Fruit fly (Drosophila melanogaster) whole organism, embryonic: ENCODE measurements around the gene CG14646.

Experiments
- Atf-2 ChIP-seq: fragments of 200-800 bp; sonication (Bioruptor generic); optimal IDR thresholded peaks from 2 replicates; lab custom pipeline; 2016; ENCODE audit warnings: missing biosample characterization, missing genetic modification characterization
- Bgb ChIP-seq: fragments of 200-800 bp; sonication (Bioruptor generic); IDR thresholded peaks from 2 replicates; pipeline ENCODE4 v1.3.6; 2022; ENCODE audit warnings: missing biosample characterization, missing genetic modification characterization; ENCODE audit not compliant: partially characterized antibody
- Bteb2 ChIP-seq: fragments of 200-800 bp; sonication (Bioruptor generic); optimal IDR thresholded peaks from 2 replicates; lab custom pipeline; 2016; ENCODE audit warnings: missing biosample characterization, missing genetic modification characterization
- CG1024 ChIP-seq: fragments of 200-800 bp; sonication (Bioruptor generic); IDR thresholded peaks from 2 replicates; pipeline ENCODE4 v1.3.6; 2022; ENCODE audit warnings: missing biosample characterization, missing genetic modification characterization
- CG10274 ChIP-seq: fragments of 200-800 bp; sonication (Bioruptor generic); optimal IDR thresholded peaks from 3 replicates; lab custom pipeline; 2017; ENCODE audit warnings: missing biosample characterization, mild to moderate bottlenecking, missing genetic modification characterization
- CG11696 ChIP-seq: fragments of 200-800 bp; sonication (Bioruptor generic); IDR thresholded peaks from 2 replicates; pipeline ENCODE4 v1.3.6; 2022; ENCODE audit warnings: missing biosample characterization, missing genetic modification characterization
- CG12942 ChIP-seq: fragments of 200-800 bp; sonication (Bioruptor generic); optimal IDR thresholded peaks from 3 replicates; lab custom pipeline; 2016; ENCODE audit warnings: missing biosample characterization, missing genetic modification characterization
- CG14441 ChIP-seq: fragments of 200-800 bp; sonication (Bioruptor generic); IDR thresholded peaks from 2 replicates; pipeline ENCODE4 v1.3.6; 2022; ENCODE audit warnings: missing biosample characterization, missing genetic modification characterization
- CG14710 ChIP-seq: fragments of 200-800 bp; sonication (Bioruptor generic); optimal IDR thresholded peaks from 3 replicates; lab custom pipeline; 2019; ENCODE audit warnings: missing biosample characterization, mild to moderate bottlenecking, missing genetic modification characterization, moderate library complexity
- CG1602 ChIP-seq: fragments of 200-800 bp; sonication (Bioruptor generic); optimal IDR thresholded peaks from 3 replicates; lab custom pipeline; 2016; ENCODE audit warnings: missing biosample characterization, missing genetic modification characterization
- CG17912 ChIP-seq: fragments of 200-800 bp; sonication (Bioruptor generic); optimal IDR thresholded peaks from 2 replicates; lab custom pipeline; 2018; ENCODE audit warnings: missing biosample characterization, mild to moderate bottlenecking, missing genetic modification characterization
- CG2202 ChIP-seq: fragments of 200-800 bp; sonication (Bioruptor generic); optimal IDR thresholded peaks from 2 replicates; lab custom pipeline; 2018; ENCODE audit warnings: missing biosample characterization, mild to moderate bottlenecking, missing genetic modification characterization
- CG2678 ChIP-seq: fragments of 200-800 bp; sonication (Bioruptor generic); optimal IDR thresholded peaks from 3 replicates; lab custom pipeline; 2019; ENCODE audit warnings: missing biosample characterization, mild to moderate bottlenecking, missing genetic modification characterization, moderate library complexity
- CG30431 ChIP-seq: fragments of 200-800 bp; sonication (Bioruptor generic); optimal IDR thresholded peaks from 2 replicates; lab custom pipeline; 2017; ENCODE audit warnings: missing biosample characterization, missing genetic modification characterization
- CG31388 ChIP-seq: fragments of 200-800 bp; sonication (Bioruptor generic); optimal IDR thresholded peaks from 2 replicates; lab custom pipeline; 2016; ENCODE audit warnings: missing biosample characterization, missing genetic modification characterization
- CG3163 ChIP-seq: fragments of 200-800 bp; sonication (Bioruptor generic); optimal IDR thresholded peaks from 3 replicates; lab custom pipeline; 2016; ENCODE audit warnings: missing biosample characterization, missing genetic modification characterization
- CG32767 ChIP-seq: fragments of 200-800 bp; sonication (Bioruptor generic); IDR thresholded peaks from 2 replicates; pipeline ENCODE4 v1.3.6; 2022; ENCODE audit warnings: missing biosample characterization, missing genetic modification characterization
- CG6175 ChIP-seq: fragments of 200-800 bp; sonication (Bioruptor generic); IDR thresholded peaks from 3 replicates; pipeline ENCODE4 v1.3.6; 2022; ENCODE audit warnings: missing biosample characterization, missing genetic modification characterization
- CG6683 ChIP-seq: fragments of 200-800 bp; sonication (Bioruptor generic); optimal IDR thresholded peaks from 2 replicates; lab custom pipeline; 2017; ENCODE audit warnings: missing biosample characterization, mild to moderate bottlenecking, missing genetic modification characterization, missing genetic modification reagents
- CG7928 ChIP-seq: fragments of 200-800 bp; sonication (Bioruptor generic); optimal IDR thresholded peaks from 2 replicates; lab custom pipeline; 2017; ENCODE audit warnings: missing biosample characterization, mild to moderate bottlenecking, missing genetic modification characterization
- CG9609 ChIP-seq: fragments of 200-800 bp; sonication (Bioruptor generic); optimal IDR thresholded peaks from 3 replicates; lab custom pipeline; 2016; ENCODE audit warnings: missing biosample characterization, missing genetic modification characterization
- CkIIα-i1 ChIP-seq: fragments of 200-800 bp; sonication (Bioruptor generic); IDR thresholded peaks from 2 replicates; pipeline ENCODE4 v1.3.6; 2022; ENCODE audit warnings: missing biosample characterization, missing genetic modification characterization
- Dref ChIP-seq: fragments of 200-800 bp; sonication (Bioruptor generic); IDR thresholded peaks from 2 replicates; pipeline ENCODE4 v1.3.6; 2022; ENCODE audit warnings: missing biosample characterization, missing genetic modification characterization
- Drgx ChIP-seq: fragments of 200-800 bp; sonication (Bioruptor generic); IDR thresholded peaks from 2 replicates; pipeline ENCODE4 v1.3.6; 2022; ENCODE audit warnings: missing biosample characterization, missing genetic modification characterization
- Fer3 ChIP-seq: fragments of 200-800 bp; sonication (Bioruptor generic); optimal IDR thresholded peaks from 2 replicates; lab custom pipeline; 2018; ENCODE audit warnings: missing biosample characterization, mild to moderate bottlenecking, missing genetic modification characterization, moderate library complexity
- HLH3B ChIP-seq: fragments of 200-800 bp; sonication (Bioruptor generic); IDR thresholded peaks from 2 replicates; pipeline ENCODE4 v1.3.6; 2022; ENCODE audit warnings: missing biosample characterization, missing genetic modification characterization
- Hand ChIP-seq: fragments of 200-800 bp; sonication (Bioruptor generic); optimal IDR thresholded peaks from 2 replicates; lab custom pipeline; 2017; ENCODE audit warnings: mild to moderate bottlenecking, missing biosample characterization, missing genetic modification reagents, missing genetic modification characterization
- Hmr ChIP-seq: fragments of 200-800 bp; sonication (Bioruptor generic); optimal IDR thresholded peaks from 3 replicates; lab custom pipeline; 2017; ENCODE audit warnings: mild to moderate bottlenecking, missing biosample characterization, missing genetic modification reagents, missing genetic modification characterization
- Hr39 ChIP-seq: fragments of >200 bp; optimal IDR thresholded peaks from 2 replicates; lab custom pipeline; 2017
- Lpt ChIP-seq: fragments of >200 bp; optimal IDR thresholded peaks from 2 replicates; lab custom pipeline; 2018; ENCODE audit warnings: missing biosample characterization, missing genetic modification characterization
- Mrtf ChIP-seq: fragments of 200-800 bp; sonication (Bioruptor generic); IDR thresholded peaks from 3 replicates; pipeline ENCODE4 v1.3.6; 2022; ENCODE audit warnings: missing biosample characterization, missing genetic modification characterization
- Myb ChIP-seq: fragments of 200-800 bp; sonication (Bioruptor generic); optimal IDR thresholded peaks from 2 replicates; lab custom pipeline; 2016; ENCODE audit warnings: missing biosample characterization, missing genetic modification characterization
- Opbp ChIP-seq: fragments of 200-800 bp; sonication (Bioruptor generic); IDR thresholded peaks from 3 replicates; pipeline ENCODE4 v1.3.6; 2022; ENCODE audit warnings: missing biosample characterization, missing genetic modification characterization; ENCODE audit not compliant: partially characterized antibody
- Ssrp ChIP-seq: fragments of 200-800 bp; sonication (Bioruptor generic); optimal IDR thresholded peaks from 2 replicates; lab custom pipeline; 2018; ENCODE audit warnings: missing biosample characterization, mild to moderate bottlenecking, missing genetic modification characterization, moderate library complexity
- Usf ChIP-seq: fragments of 200-800 bp; sonication (Bioruptor generic); optimal IDR thresholded peaks from 2 replicates; lab custom pipeline; 2017; ENCODE audit warnings: missing genotype, missing biosample characterization, missing genetic modification characterization
- az2 ChIP-seq: fragments of 200-800 bp; sonication (Bioruptor generic); optimal IDR thresholded peaks from 3 replicates; lab custom pipeline; 2016; ENCODE audit warnings: missing biosample characterization, missing genetic modification characterization
- bab2 ChIP-seq: fragments of 200-800 bp; sonication (Bioruptor generic); optimal IDR thresholded peaks from 2 replicates; lab custom pipeline; 2016; ENCODE audit warnings: missing biosample characterization, missing genetic modification characterization
- bcd ChIP-seq: fragments of 200-800 bp; sonication (Bioruptor generic); optimal IDR thresholded peaks from 2 replicates; lab custom pipeline; 2017; ENCODE audit warnings: missing biosample characterization, mild to moderate bottlenecking, missing genetic modification characterization
- bowl ChIP-seq: fragments of 200-800 bp; sonication (Bioruptor generic); IDR thresholded peaks from 2 replicates; pipeline ENCODE4 v1.3.6; 2022; ENCODE audit warnings: missing biosample characterization, missing genetic modification characterization
- caup ChIP-seq: fragments of 200-800 bp; sonication (Bioruptor generic); optimal IDR thresholded peaks from 3 replicates; lab custom pipeline; 2017; ENCODE audit warnings: missing biosample characterization, mild to moderate bottlenecking, missing genetic modification characterization, moderate library complexity; ENCODE audit not compliant: severe bottlenecking
- dati ChIP-seq: fragments of 200-800 bp; sonication (Bioruptor generic); IDR thresholded peaks from 2 replicates; pipeline ENCODE4 v1.3.6; 2022; ENCODE audit warnings: missing biosample characterization, missing genetic modification characterization
- eve ChIP-seq, 2 experiments: fragments of >200 bp; optimal IDR thresholded peaks; 2 replicates each; lab custom pipeline; 2017; ENCODE audit warnings: missing biosample characterization in 2 of 2, missing genetic modification characterization in 2 of 2
- eyg ChIP-seq: fragments of 200-800 bp; sonication (Bioruptor generic); optimal IDR thresholded peaks from 3 replicates; lab custom pipeline; 2016; ENCODE audit warnings: missing biosample characterization, missing genetic modification characterization
- ftz-f1 ChIP-seq: fragments of 200-800 bp; sonication (Bioruptor generic); optimal IDR thresholded peaks from 2 replicates; lab custom pipeline; 2016; ENCODE audit warnings: missing biosample characterization, missing genetic modification characterization
- lola ChIP-seq, 3 experiments: fragments of >200 bp in 2 of 3; fragments of 200-800 bp in 1 of 3; sonication (Bioruptor generic) in 1 of 3; optimal IDR thresholded peaks; 2 replicates each; lab custom pipeline; 2017 to 2019; ENCODE audit warnings: missing biosample characterization in 3 of 3, missing genetic modification characterization in 3 of 3, mild to moderate bottlenecking in 1 of 3, moderate library complexity in 1 of 3
- odd ChIP-seq: fragments of 200-800 bp; sonication (Bioruptor generic); optimal IDR thresholded peaks from 2 replicates; lab custom pipeline; 2017; ENCODE audit warnings: missing biosample characterization, mild to moderate bottlenecking, missing genetic modification characterization
- prd ChIP-seq, 3 experiments: fragments of >200 bp in 2 of 3; fragments of 200-800 bp in 1 of 3; sonication (Bioruptor generic) in 1 of 3; optimal IDR thresholded peaks in 2 of 3; IDR thresholded peaks in 1 of 3; 2 replicates in 2 of 3; 3 replicates in 1 of 3; pipeline versions ENCODE4 v1.3.6 to Lab custom; 2017 to 2022; ENCODE audit warnings: missing biosample characterization in 1 of 3, missing genetic modification characterization in 1 of 3
- psq ChIP-seq: fragments of 200-800 bp; sonication (Bioruptor generic); optimal IDR thresholded peaks from 2 replicates; lab custom pipeline; 2017; ENCODE audit warnings: missing biosample characterization, missing genetic modification characterization
- repo ChIP-seq: fragments of 200-800 bp; sonication (Bioruptor generic); optimal IDR thresholded peaks from 2 replicates; lab custom pipeline; 2016; ENCODE audit warnings: missing biosample characterization, missing genetic modification characterization
- sens ChIP-seq: fragments of 200-800 bp; sonication (Bioruptor generic); peaks from one replicate; lab custom pipeline; 2016; ENCODE audit warnings: missing biosample characterization, missing genetic modification characterization
- stwl ChIP-seq: fragments of 200-800 bp; sonication (Bioruptor generic); optimal IDR thresholded peaks from 3 replicates; lab custom pipeline; 2018; ENCODE audit warnings: missing biosample characterization, mild to moderate bottlenecking, missing genetic modification characterization, moderate library complexity
- wdn ChIP-seq: fragments of 200-800 bp; sonication (Bioruptor generic); IDR thresholded peaks from 2 replicates; pipeline ENCODE4 v1.3.6; 2022; ENCODE audit warnings: missing biosample characterization, missing genetic modification characterization

CG14646 gene

DNA sequence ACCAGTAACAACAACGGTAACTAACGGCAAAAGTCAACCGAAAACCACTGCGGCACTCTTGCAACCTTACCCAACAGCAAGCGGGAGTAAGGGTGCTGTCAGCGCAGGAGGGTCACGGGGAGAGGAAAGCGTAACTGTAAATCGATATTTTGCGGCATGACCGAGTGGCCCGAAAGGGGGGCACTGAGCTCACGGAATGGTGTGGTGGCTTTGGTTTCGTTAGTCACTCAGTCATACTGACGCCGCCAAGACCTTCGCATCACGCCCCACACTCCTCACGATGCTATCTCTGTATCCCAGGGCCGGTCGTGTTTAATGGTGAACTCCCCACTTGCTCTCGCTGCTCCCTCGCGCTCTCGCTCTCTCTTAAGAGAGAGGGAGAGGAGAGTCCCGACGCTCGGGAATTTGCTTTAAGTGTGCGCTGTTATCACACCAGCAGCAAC, 29.5 kb upstream of the CG14646 start (continued):
- no peak for TF ChIP-seq CG9609 (GFP tag; lab: Kevin White, UChicago)
- TF ChIP-seq CG1024 (GFP tag; lab: Robert Waterston, UW) = no peak
- peak; percentile 69; the same call in 1 of the 3 replicates for TF ChIP-seq CG6175 (GFP tag; lab: Robert Waterston, UW)
- no peak for TF ChIP-seq bab2 (GFP tag; lab: Kevin White, UChicago)
- no peak for TF ChIP-seq CG2678
- TF ChIP-seq Dref = no peak
- no peak for TF ChIP-seq CG6683 (GFP tag; lab: Kevin White, UChicago)
- TF ChIP-seq CG31388 = no peak
- no peak for TF ChIP-seq eve (GFP tag; optimal IDR thresholded peaks at IDR 0.05; lab: Kevin White, UChicago)
- no peak for TF ChIP-seq eyg (GFP tag; lab: Kevin White, UChicago)
- no peak for TF ChIP-seq psq
- TF ChIP-seq CG17912 = no peak
- TF ChIP-seq wdn = no peak
- TF ChIP-seq HLH3B = no peak
- TF ChIP-seq CG2202 (tag; lab: Kevin White, UChicago) = no peak
- TF ChIP-seq CG32767 (GFP tag; lab: Robert Waterston, UW) = no peak
- TF ChIP-seq Usf (GFP tag; lab: Kevin White, UChicago) = no peak
- TF ChIP-seq bowl (GFP tag; lab: Robert Waterston, UW) = no peak
- peak; percentile 28; the same call in 1 of the 2 replicates for TF ChIP-seq Drgx
- TF ChIP-seq sens (GFP tag; lab: Kevin White, UChicago) = no peak
- no peak for TF ChIP-seq Bteb2 (GFP tag; lab: Kevin White, UChicago)
- no peak for TF ChIP-seq odd (GFP tag; lab: Kevin White, UChicago)
- TF ChIP-seq Fer3 (tag; lab: Kevin White, UChicago) = no peak
- TF ChIP-seq Ssrp (tag; lab: Kevin White, UChicago) = no peak
- TF ChIP-seq Myb (GFP tag; lab: Kevin White, UChicago) = no peak
- no peak for TF ChIP-seq stwl (tag; lab: Kevin White, UChicago)
- TF ChIP-seq CG30431 (GFP tag; lab: Kevin White, UChicago) = no peak
- no peak for TF ChIP-seq az2 (GFP tag; lab: Kevin White, UChicago)
- no peak for TF ChIP-seq CG14441 (GFP tag; lab: Robert Waterston, UW)
- TF ChIP-seq caup (GFP tag; lab: Kevin White, UChicago) = peak; percentile 2
- TF ChIP-seq Hand (GFP tag; lab: Kevin White, UChicago) = no peak
- TF ChIP-seq Hr39 (lab: Kevin White, UChicago) = no peak
- TF ChIP-seq dati (GFP tag; lab: Robert Waterston, UW) = no peak
- peak; percentile 53 for TF ChIP-seq ftz-f1 (GFP tag; lab: Kevin White, UChicago)
- no peak for TF ChIP-seq repo (GFP tag; lab: Kevin White, UChicago)
- TF ChIP-seq CG11696 (GFP tag; lab: Robert Waterston, UW) = no peak
- TF ChIP-seq prd (optimal IDR thresholded peaks at IDR 0.05; lab: Kevin White, UChicago) = no peak
- TF ChIP-seq prd (GFP tag; IDR thresholded peaks at IDR 0.05; lab: Robert Waterston, UW) = no peak
- TF ChIP-seq CkIIα-i1 = no peak
- TF ChIP-seq lola (GFP tag; optimal IDR thresholded peaks at IDR 0.05; lab: Kevin White, UChicago) = no peak
- peak; percentile 29; the same call in 1 of the 2 replicates for TF ChIP-seq Bgb
- peak; percentile 48; the same call in 1 of the 3 replicates for TF ChIP-seq Opbp (GFP tag; lab: Robert Waterston, UW)
- TF ChIP-seq CG3163 = no peak
- no peak for TF ChIP-seq CG10274 (GFP tag; lab: Kevin White, UChicago)
- TF ChIP-seq CG7928 = no peak
- no peak for TF ChIP-seq CG12942 (GFP tag; lab: Kevin White, UChicago)
- no peak for TF ChIP-seq Mrtf (GFP tag; lab: Robert Waterston, UW)
- no peak for TF ChIP-seq Lpt
- TF ChIP-seq Atf-2 (GFP tag; lab: Kevin White, UChicago) = no peak
- no peak for TF ChIP-seq CG1602 (GFP tag; lab: Kevin White, UChicago)
- peak; percentile 55 for TF ChIP-seq Hmr (GFP tag; lab: Kevin White, UChicago)
- TF ChIP-seq CG14710 (tag; lab: Kevin White, UChicago) = no peak
- TF ChIP-seq bcd (GFP tag; lab: Kevin White, UChicago) = no peak
